Worm (Caenorhabditis elegans) whole organism, L2 larva: Measurements from ENCODE around the gene pfn-2.

ENCODE experiments used
- ceh-16 ChIP-seq: fragments of 150-350 bp; optimal IDR thresholded peaks from 2 replicates; lab custom pipeline; 2014; ENCODE audit warnings: missing biosample characterization, missing genetic modification characterization
- ceh-82 ChIP-seq: fragments of 150-350 bp; optimal IDR thresholded peaks from 2 replicates; lab custom pipeline; 2014; ENCODE audit warnings: missing biosample characterization, missing genetic modification characterization
- nhr-10 ChIP-seq: sonication (generic microtip); optimal IDR thresholded peaks from 2 replicates; lab custom pipeline; 2017; ENCODE audit warnings: missing biosample characterization, missing genetic modification characterization
- unc-55 ChIP-seq: fragments of 150-350 bp; sonication (generic microtip); optimal IDR thresholded peaks from 3 replicates; lab custom pipeline; 2014; ENCODE audit warnings: missing biosample characterization, missing genetic modification reagents, missing genetic modification characterization
- unc-62 ChIP-seq: fragments of 150-350 bp; optimal IDR thresholded peaks from 2 replicates; lab custom pipeline; 2014; ENCODE audit warnings: missing biosample characterization, missing genetic modification reagents, missing genetic modification characterization

DNA sequence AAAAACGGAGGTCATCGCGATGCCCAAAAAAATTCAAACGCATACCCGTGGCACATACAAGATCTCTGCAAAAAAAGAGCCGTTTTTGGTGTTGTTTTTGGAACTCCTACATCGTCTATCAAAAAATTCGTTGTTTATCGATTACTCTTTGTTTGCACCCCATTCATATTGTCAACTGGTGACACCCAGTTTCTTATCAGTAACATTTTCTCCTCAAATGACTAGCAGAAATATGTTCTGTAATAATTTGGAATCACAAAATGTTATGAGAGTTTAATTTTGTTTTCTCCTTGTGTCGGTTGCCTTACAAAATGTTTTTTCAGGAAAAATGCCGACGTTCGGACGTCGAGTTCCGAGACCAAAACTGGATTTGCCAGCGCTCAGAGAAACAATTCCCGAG, 20.9 kb upstream of the pfn-2 start, which contains the start of gene sek-4:
- no peak for TF ChIP-seq ceh-82
- TF ChIP-seq nhr-10 (tag; lab: Kevin White, UChicago) = no peak
- TF ChIP-seq unc-62 (GFP tag; lab: Kevin White, UChicago) = no peak
- no peak for TF ChIP-seq unc-55 (GFP tag; lab: Kevin White, UChicago)
- TF ChIP-seq ceh-16 (tag; lab: Kevin White, UChicago) = no peak
